Fruit fly (Drosophila melanogaster) whole organism, embryonic: ENCODE results near the gene FASN2.
A peak's percentile ranks its signal among the peaks of the same experiment; 100 is the strongest.

Experiments
- BEAF-32 ChIP-seq: fragments of 200-800 bp; sonication (Bioruptor generic); optimal IDR thresholded peaks from 3 replicates; lab custom pipeline; 2017; ENCODE audit warnings: missing biosample characterization, missing genetic modification characterization, mild to moderate bottlenecking, moderate library complexity, missing genetic modification reagents
- CG11560 ChIP-seq: fragments of 200-800 bp; sonication (Bioruptor generic); IDR thresholded peaks from 3 replicates; pipeline ENCODE4 v1.3.6; 2022; ENCODE audit warnings: missing biosample characterization, missing genetic modification characterization
- CG6765 ChIP-seq: fragments of 200-800 bp; sonication (Bioruptor generic); optimal IDR thresholded peaks from 3 replicates; lab custom pipeline; 2017; ENCODE audit warnings: missing biosample characterization, mild to moderate bottlenecking, missing genetic modification characterization
- CG8089 ChIP-seq: fragments of 200-800 bp; sonication (Bioruptor generic); optimal IDR thresholded peaks from 3 replicates; lab custom pipeline; 2016; ENCODE audit warnings: missing biosample characterization, missing genetic modification characterization
- CG9215 ChIP-seq: fragments of 200-800 bp; sonication (Bioruptor generic); IDR thresholded peaks from 2 replicates; pipeline ENCODE4 v1.3.6; 2022; ENCODE audit warnings: missing biosample characterization, missing genetic modification characterization
- HLH4C ChIP-seq: fragments of 200-800 bp; sonication (Bioruptor generic); IDR thresholded peaks from 3 replicates; pipeline ENCODE4 v1.3.6; 2022; ENCODE audit warnings: missing biosample characterization, missing genetic modification characterization; ENCODE audit not compliant: partially characterized antibody
- Mrtf ChIP-seq: fragments of 200-800 bp; sonication (Bioruptor generic); IDR thresholded peaks from 3 replicates; pipeline ENCODE4 v1.3.6; 2022; ENCODE audit warnings: missing biosample characterization, missing genetic modification characterization
- Vsx1 ChIP-seq: fragments of 200-800 bp; sonication (Bioruptor generic); optimal IDR thresholded peaks from 2 replicates; lab custom pipeline; 2017; ENCODE audit warnings: missing biosample characterization, mild to moderate bottlenecking, missing genetic modification characterization, missing genetic modification reagents
- nerfin-2 ChIP-seq: fragments of 200-800 bp; sonication (Bioruptor generic); IDR thresholded peaks from 2 replicates; pipeline ENCODE4 v1.3.6; 2022; ENCODE audit warnings: missing biosample characterization, missing genetic modification characterization; ENCODE audit not compliant: partially characterized antibody
- pzg ChIP-seq: fragments of 200-800 bp; sonication (Bioruptor generic); optimal IDR thresholded peaks from 3 replicates; lab custom pipeline; 2018; ENCODE audit warnings: missing biosample characterization, mild to moderate bottlenecking, missing genetic modification characterization, moderate library complexity

DNA sequence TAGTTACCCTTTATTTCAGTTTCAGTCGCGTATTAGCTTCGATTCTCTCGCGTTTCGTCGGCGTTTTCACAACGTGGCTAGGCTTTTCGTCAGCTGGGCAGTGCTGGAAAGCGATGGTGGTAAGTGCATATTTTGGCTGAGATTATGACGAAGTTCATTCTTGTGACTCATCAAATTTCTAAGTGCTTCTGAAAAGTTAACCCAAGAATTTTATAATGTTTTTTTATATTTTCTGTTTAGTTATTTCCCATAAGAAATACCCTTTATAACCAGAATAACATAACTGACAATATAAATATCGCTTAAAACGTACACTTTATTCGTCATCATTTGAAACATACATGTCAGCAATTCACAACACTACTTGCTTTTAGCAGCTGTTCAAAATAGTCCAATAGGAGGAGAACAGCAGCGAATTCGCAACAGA is 6.6 kb upstream of the FASN2 start, which contains the start of the genes CG17260 and SerRS:
- TF ChIP-seq nerfin-2 (GFP tag; lab: Robert Waterston, UW), result no peak
- TF ChIP-seq CG11560 (tag; lab: Robert Waterston, UW), result peak; percentile 86
- no peak for TF ChIP-seq HLH4C (GFP tag; lab: Robert Waterston, UW)
- peak; percentile 57 for TF ChIP-seq pzg (GFP tag; lab: Kevin White, UChicago)
- no peak for TF ChIP-seq Vsx1 (GFP tag; lab: Kevin White, UChicago)
- peak; percentile 70 for TF ChIP-seq BEAF-32 (GFP tag; lab: Kevin White, UChicago)
- TF ChIP-seq CG9215 (GFP tag; lab: Robert Waterston, UW), result peak; percentile 94
- peak; percentile 83 for TF ChIP-seq CG8089 (GFP tag; lab: Kevin White, UChicago)
- TF ChIP-seq Mrtf (GFP tag; lab: Robert Waterston, UW), result peak; percentile 88
- TF ChIP-seq CG6765 (GFP tag; lab: Kevin White, UChicago), result peak; percentile 82
